Worm (Caenorhabditis elegans) whole organism, L2 larva: Measurements from ENCODE around the gene B0410.3.
A peak's percentile ranks its signal among the peaks of the same experiment; 100 is the strongest.

Source experiments
- C34F6.9 ChIP-seq: fragments of 150-350 bp; optimal IDR thresholded peaks from 2 replicates; lab custom pipeline; 2014; ENCODE audit warnings: missing biosample characterization, missing genetic modification characterization
- F13H6.1 ChIP-seq: sonication (generic microtip); optimal IDR thresholded peaks from 2 replicates; lab custom pipeline; 2016; ENCODE audit warnings: missing genetic modification characterization, missing compliant biosample characterization
- Y55F3AM.14 ChIP-seq: fragments of 200-800 bp; sonication (Bioruptor generic); optimal IDR thresholded peaks from 2 replicates; lab custom pipeline; 2018; ENCODE audit warnings: mild to moderate bottlenecking, missing genetic modification characterization, missing compliant biosample characterization
- aly-2 ChIP-seq: fragments of 150-350 bp; optimal IDR thresholded peaks from 2 replicates; lab custom pipeline; 2014; ENCODE audit warnings: missing biosample characterization, missing genetic modification characterization
- ama-1 ChIP-seq: fragments of 150-350 bp; optimal IDR thresholded peaks from 2 replicates; lab custom pipeline; 2018; ENCODE audit warnings: inconsistent platforms
- blmp-1 ChIP-seq: sonication (generic microtip); optimal IDR thresholded peaks from 2 replicates; lab custom pipeline; 2017; ENCODE audit warnings: missing genetic modification characterization, mild to moderate bottlenecking, missing compliant biosample characterization, antibody characterized with exemption, moderate library complexity; ENCODE audit not compliant: insufficient read depth
- ceh-16 ChIP-seq: fragments of 150-350 bp; optimal IDR thresholded peaks from 2 replicates; lab custom pipeline; 2014; ENCODE audit warnings: missing biosample characterization, missing genetic modification characterization
- elt-1 ChIP-seq: fragments of 150-350 bp; optimal IDR thresholded peaks from 2 replicates; lab custom pipeline; 2014; ENCODE audit warnings: missing biosample characterization, missing genetic modification characterization
- elt-3 ChIP-seq: sonication (generic microtip); optimal IDR thresholded peaks from 2 replicates; lab custom pipeline; 2017; ENCODE audit warnings: missing biosample characterization, missing genetic modification characterization
- fos-1 ChIP-seq: fragments of 150-350 bp; optimal IDR thresholded peaks from 2 replicates; lab custom pipeline; 2014; ENCODE audit warnings: missing biosample characterization, missing genetic modification characterization
- gmeb-1 ChIP-seq: fragments of 150-350 bp; optimal IDR thresholded peaks from 2 replicates; lab custom pipeline; 2014; ENCODE audit warnings: missing biosample characterization, missing genetic modification characterization
- lin-11 ChIP-seq: fragments of 150-350 bp; sonication (generic microtip); optimal IDR thresholded peaks from 2 replicates; lab custom pipeline; 2014; ENCODE audit warnings: missing biosample characterization, missing genetic modification characterization, inconsistent platforms, mixed read lengths
- lsy-2 ChIP-seq, 2 experiments: fragments of 150-350 bp in 1 of 2; sonication (generic microtip) in 1 of 2; optimal IDR thresholded peaks; 2 replicates each; lab custom pipeline; 2014 to 2017; ENCODE audit warnings: missing biosample characterization in 2 of 2, missing genetic modification characterization in 2 of 2
- mab-5 ChIP-seq: fragments of 150-350 bp; optimal IDR thresholded peaks from 2 replicates; lab custom pipeline; 2014; ENCODE audit warnings: missing biosample characterization, missing genetic modification characterization
- nhr-11 ChIP-seq: fragments of 150-350 bp; optimal IDR thresholded peaks from 2 replicates; lab custom pipeline; 2014; ENCODE audit warnings: missing biosample characterization, missing genetic modification characterization
- nhr-12 ChIP-seq: fragments of 150-350 bp; optimal IDR thresholded peaks from 2 replicates; lab custom pipeline; 2014; ENCODE audit warnings: missing biosample characterization, missing genetic modification characterization
- nhr-129 ChIP-seq: fragments of 150-350 bp; optimal IDR thresholded peaks from 2 replicates; lab custom pipeline; 2014; ENCODE audit warnings: missing biosample characterization, missing genetic modification characterization
- nhr-21 ChIP-seq: fragments of 150-350 bp; optimal IDR thresholded peaks from 2 replicates; lab custom pipeline; 2014; ENCODE audit warnings: missing biosample characterization, missing genetic modification characterization
- nhr-23 ChIP-seq: fragments of 150-350 bp; optimal IDR thresholded peaks from 2 replicates; lab custom pipeline; 2014; ENCODE audit warnings: missing biosample characterization, missing genetic modification reagents, missing genetic modification characterization
- nhr-25 ChIP-seq: fragments of 150-350 bp; sonication (generic microtip); optimal IDR thresholded peaks from 3 replicates; lab custom pipeline; 2014; ENCODE audit warnings: missing biosample characterization, missing genetic modification characterization
- nhr-77 ChIP-seq: fragments of 150-350 bp; optimal IDR thresholded peaks from 2 replicates; lab custom pipeline; 2014; ENCODE audit warnings: missing biosample characterization, missing genetic modification characterization
- sem-4 ChIP-seq: fragments of 150-350 bp; optimal IDR thresholded peaks from 2 replicates; lab custom pipeline; 2014; ENCODE audit warnings: missing biosample characterization, missing genetic modification reagents, missing genetic modification characterization
- skn-1 ChIP-seq: sonication (generic microtip); optimal IDR thresholded peaks from 2 replicates; lab custom pipeline; 2017; ENCODE audit warnings: missing biosample characterization, missing genetic modification characterization
- sma-3 ChIP-seq: sonication (generic microtip); optimal IDR thresholded peaks from 2 replicates; lab custom pipeline; 2016; ENCODE audit warnings: missing genetic modification reagents, missing genetic modification characterization, missing compliant biosample characterization
- unc-39 ChIP-seq: fragments of 150-350 bp; optimal IDR thresholded peaks from 2 replicates; lab custom pipeline; 2014; ENCODE audit warnings: missing biosample characterization, missing genetic modification characterization
- unc-55 ChIP-seq: fragments of 150-350 bp; sonication (generic microtip); optimal IDR thresholded peaks from 3 replicates; lab custom pipeline; 2014; ENCODE audit warnings: missing biosample characterization, missing genetic modification reagents, missing genetic modification characterization
- unc-62 ChIP-seq: fragments of 150-350 bp; optimal IDR thresholded peaks from 2 replicates; lab custom pipeline; 2014; ENCODE audit warnings: missing biosample characterization, missing genetic modification reagents, missing genetic modification characterization
- zag-1 ChIP-seq: fragments of 150-350 bp; optimal IDR thresholded peaks from 2 replicates; lab custom pipeline; 2014; ENCODE audit warnings: missing biosample characterization, missing genetic modification characterization
- ztf-11 ChIP-seq: sonication (generic microtip); optimal IDR thresholded peaks from 2 replicates; lab custom pipeline; 2017; ENCODE audit warnings: missing biosample characterization, missing genetic modification characterization
- ztf-4 ChIP-seq: fragments of 150-350 bp; optimal IDR thresholded peaks from 2 replicates; lab custom pipeline; 2014; ENCODE audit warnings: missing biosample characterization, missing genetic modification characterization

The B0410.3 gene

DNA sequence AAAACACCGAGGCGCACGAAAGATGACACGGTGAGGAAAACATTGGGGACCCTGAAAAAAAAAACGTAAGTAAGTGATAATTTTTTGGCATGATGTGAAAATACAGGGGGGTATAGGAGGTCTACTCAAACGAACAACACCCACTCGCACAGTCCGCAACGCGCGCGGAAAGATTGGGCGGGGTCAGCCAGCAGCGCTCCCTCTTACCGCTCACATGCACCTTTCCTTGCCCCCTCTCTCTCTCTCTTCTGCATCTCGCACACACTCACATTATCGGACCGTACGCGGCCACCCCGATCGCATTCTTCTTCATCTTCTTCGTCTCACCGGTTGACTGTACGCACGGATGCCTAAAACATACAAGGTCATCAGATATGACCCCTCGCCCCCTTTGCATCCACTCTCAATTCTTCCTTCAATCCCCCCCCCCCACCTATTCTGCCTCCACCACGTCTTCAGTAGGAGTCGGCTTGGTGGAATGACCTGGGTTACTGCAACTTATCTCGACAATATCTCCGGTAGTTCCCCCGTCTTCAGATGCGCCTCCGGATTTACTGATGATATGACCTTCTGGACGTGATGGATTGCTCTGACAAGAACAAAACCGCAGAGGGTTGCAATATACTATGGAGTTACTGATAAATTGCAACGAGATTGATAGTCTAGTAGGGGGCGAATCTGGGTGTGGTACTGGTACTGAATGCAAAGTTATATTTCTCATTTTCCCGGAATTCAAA, 11.6 kb downstream of the B0410.3 start, which contains the start of gene F53B3.5:
Gene F53B3.5 (minus strand): TSS at position 51 of the 737 bp plus-strand sequence.
- TF ChIP-seq fos-1 (tag; lab: Kevin White, UChicago) (peak; percentile 14), ceh-16 (tag; lab: Kevin White, UChicago) (peak; percentile 81), nhr-77 (no peak), nhr-25 (peak; percentile 36), elt-1 (tag; lab: Kevin White, UChicago) (peak; percentile 65)

ce11 chrX:2877433-2877832, 13.9 kb downstream of the B0410.3 start:
- TF ChIP-seq nhr-23 (tag; lab: Kevin White, UChicago) = no peak
- TF ChIP-seq nhr-25 = peak; percentile 3
- TF ChIP-seq elt-1 (tag; lab: Kevin White, UChicago) = no peak
- TF ChIP-seq nhr-21 (tag; lab: Kevin White, UChicago) = no peak
- TF ChIP-seq sem-4 (tag; lab: Kevin White, UChicago) = no peak
- no peak for TF ChIP-seq unc-62 (GFP tag; lab: Kevin White, UChicago)
- TF ChIP-seq elt-3 = no peak

ce11 chrX:2874598-2874997, 16.7 kb downstream of the B0410.3 start:
- no peak for TF ChIP-seq aly-2 (tag; lab: Kevin White, UChicago)
- TF ChIP-seq lsy-2 (tag; optimal IDR thresholded peaks at IDR 0.05; lab: Kevin White, UChicago) = no peak
- no peak for TF ChIP-seq elt-3
- no peak for TF ChIP-seq nhr-77
- TF ChIP-seq unc-39 (tag; lab: Kevin White, UChicago) = no peak
- TF ChIP-seq ama-1 = no peak
- no peak for TF ChIP-seq blmp-1 (tag; lab: Kevin White, UChicago)
- TF ChIP-seq nhr-129 (tag; lab: Kevin White, UChicago) = no peak
- TF ChIP-seq lin-11 = no peak
- no peak for TF ChIP-seq ceh-16 (tag; lab: Kevin White, UChicago)
- TF ChIP-seq unc-55 = no peak
- no peak for TF ChIP-seq gmeb-1 (tag; lab: Kevin White, UChicago)
- no peak for TF ChIP-seq skn-1 (tag; lab: Kevin White, UChicago)
- TF ChIP-seq zag-1 (tag; lab: Kevin White, UChicago) = no peak
- no peak for TF ChIP-seq C34F6.9 (tag; lab: Kevin White, UChicago)
- no peak for TF ChIP-seq sem-4 (tag; lab: Kevin White, UChicago)

DNA sequence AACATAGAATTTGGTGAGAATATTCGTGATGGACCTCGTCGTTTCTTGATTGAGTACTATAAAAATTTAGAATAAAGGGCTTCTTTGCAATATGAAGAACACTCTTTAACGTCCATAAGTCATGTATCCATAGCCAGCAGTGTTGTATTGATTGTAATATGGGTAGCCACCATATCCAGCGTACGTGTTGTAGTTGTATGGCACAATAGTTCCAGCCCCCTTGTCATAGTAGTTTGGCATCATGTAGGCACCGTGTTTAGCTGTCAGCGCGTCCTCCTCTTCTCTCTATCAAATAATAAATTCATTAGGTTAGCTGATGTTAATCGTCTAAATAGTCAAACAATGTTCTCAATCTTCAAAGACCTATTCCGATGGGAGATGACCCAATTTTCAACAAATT, 18.0 kb downstream of the B0410.3 start:
- TF ChIP-seq unc-62 (GFP tag; lab: Kevin White, UChicago) (no peak), unc-39 (tag; lab: Kevin White, UChicago) (no peak), nhr-11 (tag; lab: Kevin White, UChicago) (no peak), Y55F3AM.14 (GFP tag; lab: Kevin White, UChicago) (no peak), nhr-21 (tag; lab: Kevin White, UChicago) (no peak), nhr-12 (tag; lab: Kevin White, UChicago) (no peak)

- no peak for TF ChIP-seq ztf-11 (tag; lab: Kevin White, UChicago)
- TF ChIP-seq F13H6.1 (tag; lab: Kevin White, UChicago) = peak; percentile 41
Measured at ce11 chrX:2871037-2871436, 20.3 kb downstream of the B0410.3 start, which contains the start of gene F53B3.3. TSS of gene F53B3.3 (minus strand) at chrX:2871137.

DNA sequence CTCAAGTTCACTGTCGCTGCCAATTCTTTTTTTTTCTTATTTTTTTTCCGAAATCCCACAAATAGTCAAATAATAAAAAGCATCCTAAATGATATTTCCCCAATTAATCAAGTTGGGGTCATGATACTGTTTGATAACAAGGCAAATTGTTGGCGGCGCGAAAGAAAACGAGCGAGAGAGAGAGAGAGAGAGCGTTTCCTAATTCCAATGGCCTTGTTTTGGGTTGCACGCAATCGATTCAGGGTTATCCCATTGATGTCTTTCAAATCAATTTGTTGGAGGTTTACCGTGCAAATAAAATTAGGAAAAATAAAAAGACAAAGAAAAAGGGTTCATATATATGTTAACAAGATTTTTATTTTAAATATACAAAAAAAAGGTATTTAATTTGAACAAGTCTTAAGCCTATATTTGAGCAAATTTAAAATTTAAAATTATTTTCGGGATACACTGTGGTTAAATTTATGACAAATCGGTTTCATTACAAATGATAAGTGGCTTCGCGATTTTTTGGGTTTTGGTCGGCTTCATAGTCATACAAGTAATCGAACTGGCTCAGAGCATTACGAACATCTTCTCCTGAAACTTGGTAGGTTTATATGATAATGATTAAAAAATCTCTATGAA, 25.6 kb downstream of the B0410.3 start:
- TF ChIP-seq mab-5 (tag; lab: Kevin White, UChicago) = no peak
- peak in 1 of 2 experiments; percentile 18 for TF ChIP-seq lsy-2 (tag; optimal IDR thresholded peaks at IDR 0.05; lab: Kevin White, UChicago)
- no peak for TF ChIP-seq skn-1 (tag; lab: Kevin White, UChicago)
- TF ChIP-seq sma-3 = peak; percentile 52
- peak; percentile 2 for TF ChIP-seq ztf-4 (tag; lab: Kevin White, UChicago)
